Fruit fly (Drosophila melanogaster) whole organism, embryonic: ENCODE results near the gene Duox.

Source experiments
- Atf-2 ChIP-seq: fragments of 200-800 bp; sonication (Bioruptor generic); optimal IDR thresholded peaks from 2 replicates; lab custom pipeline; 2016; ENCODE audit warnings: missing biosample characterization, missing genetic modification characterization
- Bdp1 ChIP-seq: fragments of 200-800 bp; sonication (Bioruptor generic); optimal IDR thresholded peaks from 3 replicates; lab custom pipeline; 2016; ENCODE audit warnings: missing biosample characterization, missing genetic modification characterization
- BtbVII ChIP-seq: fragments of 200-800 bp; sonication (Bioruptor generic); optimal IDR thresholded peaks from 3 replicates; lab custom pipeline; 2017; ENCODE audit warnings: missing biosample characterization, mild to moderate bottlenecking, missing genetic modification characterization
- CG10147 ChIP-seq: fragments of 200-800 bp; sonication (Bioruptor generic); optimal IDR thresholded peaks from 2 replicates; lab custom pipeline; 2019; ENCODE audit warnings: missing biosample characterization, mild to moderate bottlenecking, missing genetic modification characterization, moderate library complexity
- CG12155 ChIP-seq: fragments of 200-800 bp; sonication (Bioruptor generic); optimal IDR thresholded peaks from 3 replicates; lab custom pipeline; 2016; ENCODE audit warnings: missing biosample characterization, missing genetic modification characterization
- CG13894 ChIP-seq: fragments of 200-800 bp; sonication (Bioruptor generic); optimal IDR thresholded peaks from 3 replicates; lab custom pipeline; 2018; ENCODE audit warnings: missing biosample characterization, mild to moderate bottlenecking, missing genetic modification characterization, moderate library complexity
- CG15073 ChIP-seq: fragments of 200-800 bp; sonication (Bioruptor generic); optimal IDR thresholded peaks from 2 replicates; lab custom pipeline; 2016; ENCODE audit warnings: missing biosample characterization, missing genetic modification characterization
- CG1647 ChIP-seq: fragments of 200-800 bp; sonication (Bioruptor generic); optimal IDR thresholded peaks from 3 replicates; lab custom pipeline; 2016; ENCODE audit warnings: missing biosample characterization, missing genetic modification characterization
- CG16815 ChIP-seq: fragments of 200-800 bp; sonication (Bioruptor generic); optimal IDR thresholded peaks from 3 replicates; lab custom pipeline; 2017; ENCODE audit warnings: missing biosample characterization, mild to moderate bottlenecking, missing genetic modification characterization
- CG17186 ChIP-seq: fragments of 200-800 bp; sonication (Bioruptor generic); optimal IDR thresholded peaks from 3 replicates; lab custom pipeline; 2017; ENCODE audit warnings: missing biosample characterization, missing genetic modification reagents, missing genetic modification characterization
- CG18476 ChIP-seq: fragments of 200-800 bp; sonication (Bioruptor generic); optimal IDR thresholded peaks from 2 replicates; lab custom pipeline; 2016; ENCODE audit warnings: missing biosample characterization, mild to moderate bottlenecking, missing genetic modification characterization
- CG2116 ChIP-seq: fragments of 200-800 bp; sonication (Bioruptor generic); optimal IDR thresholded peaks from 3 replicates; lab custom pipeline; 2018; ENCODE audit warnings: missing biosample characterization, mild to moderate bottlenecking, missing genetic modification characterization
- CG30403 ChIP-seq: fragments of 200-800 bp; sonication (Bioruptor generic); optimal IDR thresholded peaks from 3 replicates; lab custom pipeline; 2016; ENCODE audit warnings: missing biosample characterization, missing genetic modification characterization
- CG34224 ChIP-seq: fragments of 200-800 bp; sonication (Bioruptor generic); IDR thresholded peaks from 3 replicates; pipeline ENCODE4 v1.3.6; 2022; ENCODE audit warnings: missing biosample characterization, missing genetic modification characterization; ENCODE audit not compliant: partially characterized antibody
- CG3838 ChIP-seq: fragments of 200-800 bp; sonication (Bioruptor generic); optimal IDR thresholded peaks from 3 replicates; lab custom pipeline; 2016; ENCODE audit warnings: missing biosample characterization, missing genetic modification characterization
- CG4854 ChIP-seq: fragments of 200-800 bp; sonication (Bioruptor generic); optimal IDR thresholded peaks from 2 replicates; lab custom pipeline; 2016; ENCODE audit warnings: missing biosample characterization, missing genetic modification characterization, inconsistent platforms
- CG6813 ChIP-seq: fragments of 200-800 bp; sonication (Bioruptor generic); optimal IDR thresholded peaks from 2 replicates; lab custom pipeline; 2017; ENCODE audit warnings: missing biosample characterization, missing genetic modification characterization, mild to moderate bottlenecking, moderate library complexity, missing genetic modification reagents
- CG7556 ChIP-seq: fragments of 200-800 bp; sonication (Bioruptor generic); optimal IDR thresholded peaks from 2 replicates; lab custom pipeline; 2017; ENCODE audit warnings: missing biosample characterization, mild to moderate bottlenecking, missing genetic modification characterization
- CG7839 ChIP-seq: fragments of 200-800 bp; sonication (Bioruptor generic); optimal IDR thresholded peaks from 3 replicates; lab custom pipeline; 2018; ENCODE audit warnings: missing biosample characterization, mild to moderate bottlenecking, missing genetic modification characterization, moderate library complexity
- CG9609 ChIP-seq: fragments of 200-800 bp; sonication (Bioruptor generic); optimal IDR thresholded peaks from 3 replicates; lab custom pipeline; 2016; ENCODE audit warnings: missing biosample characterization, missing genetic modification characterization
- CG9727 ChIP-seq: fragments of 200-800 bp; sonication (Bioruptor generic); optimal IDR thresholded peaks from 3 replicates; lab custom pipeline; 2017; ENCODE audit warnings: missing biosample characterization, mild to moderate bottlenecking, missing genetic modification characterization
- CkIIα-i1 ChIP-seq: fragments of 200-800 bp; sonication (Bioruptor generic); IDR thresholded peaks from 2 replicates; pipeline ENCODE4 v1.3.6; 2022; ENCODE audit warnings: missing biosample characterization, missing genetic modification characterization
- Dip2 ChIP-seq: fragments of 200-800 bp; sonication (Bioruptor generic); IDR thresholded peaks from 2 replicates; pipeline ENCODE4 v1.3.6; 2022; ENCODE audit warnings: missing biosample characterization, missing genetic modification characterization
- Fer3 ChIP-seq: fragments of 200-800 bp; sonication (Bioruptor generic); optimal IDR thresholded peaks from 2 replicates; lab custom pipeline; 2018; ENCODE audit warnings: missing biosample characterization, mild to moderate bottlenecking, missing genetic modification characterization, moderate library complexity
- GATAe ChIP-seq: fragments of 200-800 bp; sonication (Bioruptor generic); conservative IDR thresholded peaks from 2 replicates; pipeline ENCODE4 v1.3.6; 2022; ENCODE audit warnings: missing biosample characterization, missing genetic modification characterization
- H2.0 ChIP-seq: fragments of 200-800 bp; sonication (Bioruptor generic); IDR thresholded peaks from 2 replicates; pipeline ENCODE4 v1.3.6; 2022; ENCODE audit warnings: missing biosample characterization, missing genetic modification characterization
- Hsf ChIP-seq: fragments of 200-800 bp; sonication (Bioruptor generic); optimal IDR thresholded peaks from 3 replicates; lab custom pipeline; 2016; ENCODE audit warnings: missing biosample characterization, missing genetic modification characterization
- Lpt ChIP-seq: fragments of >200 bp; optimal IDR thresholded peaks from 2 replicates; lab custom pipeline; 2018; ENCODE audit warnings: missing biosample characterization, missing genetic modification characterization
- MTF-1 ChIP-seq: fragments of 200-800 bp; sonication (Bioruptor generic); optimal IDR thresholded peaks from 2 replicates; lab custom pipeline; 2018; ENCODE audit warnings: missing biosample characterization, mild to moderate bottlenecking, missing genetic modification characterization, borderline replicate concordance
- Nf-YB ChIP-seq: fragments of 200-800 bp; sonication (Bioruptor generic); optimal IDR thresholded peaks from 3 replicates; lab custom pipeline; 2019; ENCODE audit warnings: missing biosample characterization, mild to moderate bottlenecking, missing genetic modification characterization, moderate library complexity
- Poxn ChIP-seq: fragments of 200-800 bp; sonication (Bioruptor generic); IDR thresholded peaks from 2 replicates; pipeline ENCODE4 v1.3.6; 2022; ENCODE audit warnings: missing biosample characterization, missing genetic modification characterization
- ac ChIP-seq: fragments of 200-800 bp; sonication (Bioruptor generic); optimal IDR thresholded peaks from 3 replicates; lab custom pipeline; 2017; ENCODE audit warnings: missing biosample characterization, mild to moderate bottlenecking, missing genetic modification characterization
- ap ChIP-seq: fragments of 200-800 bp; sonication (Bioruptor generic); IDR thresholded peaks from 2 replicates; pipeline ENCODE4 v1.3.6; 2022; ENCODE audit warnings: missing biosample characterization, missing genetic modification characterization
- bab2 ChIP-seq: fragments of 200-800 bp; sonication (Bioruptor generic); optimal IDR thresholded peaks from 2 replicates; lab custom pipeline; 2016; ENCODE audit warnings: missing biosample characterization, missing genetic modification characterization
- br ChIP-seq: fragments of >200 bp; optimal IDR thresholded peaks from 2 replicates; lab custom pipeline; 2017
- cas ChIP-seq: fragments of 200-800 bp; sonication (Bioruptor generic); IDR thresholded peaks from 2 replicates; pipeline ENCODE4 v1.3.6; 2022; ENCODE audit warnings: missing biosample characterization, missing genetic modification characterization
- cg ChIP-seq: fragments of 200-800 bp; sonication (Bioruptor generic); optimal IDR thresholded peaks from 3 replicates; lab custom pipeline; 2019; ENCODE audit warnings: missing biosample characterization, mild to moderate bottlenecking, missing genetic modification characterization, moderate library complexity
- crol ChIP-seq: fragments of 200-800 bp; sonication (Bioruptor generic); IDR thresholded peaks from 2 replicates; pipeline ENCODE4 v1.3.6; 2022; ENCODE audit warnings: missing biosample characterization, missing genetic modification characterization
- dan ChIP-seq: fragments of 200-800 bp; sonication (Bioruptor generic); IDR thresholded peaks from 2 replicates; pipeline ENCODE4 v1.3.6; 2022; ENCODE audit warnings: missing biosample characterization, missing genetic modification characterization
- dysf ChIP-seq: fragments of 200-800 bp; sonication (Bioruptor generic); IDR thresholded peaks from 3 replicates; pipeline ENCODE4 v1.3.6; 2022; ENCODE audit warnings: missing biosample characterization, missing genetic modification characterization
- ewg ChIP-seq: fragments of 200-800 bp; sonication (Bioruptor generic); optimal IDR thresholded peaks from 3 replicates; lab custom pipeline; 2017; ENCODE audit warnings: mild to moderate bottlenecking, missing biosample characterization, missing genetic modification reagents, missing genetic modification characterization
- gsb ChIP-seq: fragments of 200-800 bp; sonication (Bioruptor generic); IDR thresholded peaks from 2 replicates; pipeline ENCODE4 v1.3.6; 2022; ENCODE audit warnings: missing biosample characterization, missing genetic modification characterization
- insv ChIP-seq, 2 experiments: fragments of 200-800 bp; sonication (Bioruptor generic); optimal IDR thresholded peaks; 3 replicates each; lab custom pipeline; 2016 to 2018; ENCODE audit warnings: missing biosample characterization in 2 of 2, missing genetic modification characterization in 2 of 2
- maf-S ChIP-seq: fragments of 200-800 bp; sonication (Bioruptor generic); optimal IDR thresholded peaks from 2 replicates; lab custom pipeline; 2016; ENCODE audit warnings: missing biosample characterization, missing genetic modification characterization
- pho ChIP-seq: fragments of 200-800 bp; sonication (Bioruptor generic); optimal IDR thresholded peaks from 2 replicates; lab custom pipeline; 2016; ENCODE audit warnings: missing biosample characterization, missing genetic modification characterization
- ro ChIP-seq: fragments of 200-800 bp; sonication (Bioruptor generic); IDR thresholded peaks from 2 replicates; pipeline ENCODE4 v1.3.6; 2022; ENCODE audit warnings: missing biosample characterization, missing genetic modification characterization
- salm ChIP-seq: fragments of 200-800 bp; sonication (Bioruptor generic); optimal IDR thresholded peaks from 2 replicates; lab custom pipeline; 2018; ENCODE audit warnings: missing biosample characterization, mild to moderate bottlenecking, missing genetic modification characterization
- trem ChIP-seq: fragments of 200-800 bp; optimal IDR thresholded peaks from 3 replicates; lab custom pipeline; 2019; ENCODE audit warnings: missing biosample characterization, mild to moderate bottlenecking, missing genetic modification characterization, moderate library complexity
- z ChIP-seq: fragments of 200-800 bp; sonication (Bioruptor generic); IDR thresholded peaks from 3 replicates; pipeline ENCODE4 v1.3.6; 2022; ENCODE audit warnings: missing biosample characterization, missing genetic modification characterization

Gene Duox

dm6 chr2L:2855773-2856615 is 25.9 kb upstream of the Duox start, which contains the start of the genes CG3104 and RpS21 (continued):
- TF ChIP-seq CG10147 (GFP tag; lab: Kevin White, UChicago) (peak; percentile 73), MTF-1 (GFP tag; lab: Kevin White, UChicago) (peak; percentile 94), CG16815 (GFP tag; lab: Kevin White, UChicago) (peak; percentile 72), CG12155 (GFP tag; lab: Kevin White, UChicago) (peak; percentile 87), CG4854 (GFP tag; lab: Kevin White, UChicago) (peak; percentile 75), CG30403 (GFP tag; lab: Kevin White, UChicago) (peak; percentile 85), CkIIα-i1 (GFP tag; lab: Robert Waterston, UW) (0 out of 2 replicates have a peak, but pooled peaks have one; percentile 39), insv (GFP tag; optimal IDR thresholded peaks at IDR 0.05; lab: Kevin White, UChicago) (peak in 1 of 2 experiments; percentile 80), dysf (peak; percentile 84), Poxn (GFP tag; lab: Robert Waterston, UW) (0 out of 2 replicates have a peak, but pooled peaks have one; percentile 55), CG3838 (GFP tag; lab: Kevin White, UChicago) (peak; percentile 77), ewg (peak; percentile 83), CG34224 (GFP tag; lab: Robert Waterston, UW) (no peak; the same call in 2 of the 3 replicates), maf-S (peak; percentile 80), br (no peak), Bdp1 (GFP tag; lab: Kevin White, UChicago) (peak; percentile 67), CG2116 (GFP tag; lab: Kevin White, UChicago) (peak; percentile 70), Nf-YB (GFP tag; lab: Kevin White, UChicago) (peak; percentile 65), Hsf (peak; percentile 85), trem (tag; lab: Kevin White, UChicago) (peak; percentile 82), ro (GFP tag; lab: Robert Waterston, UW) (peak; percentile 76), Fer3 (tag; lab: Kevin White, UChicago) (peak; percentile 82), Dip2 (GFP tag; lab: Robert Waterston, UW) (no peak), CG6813 (peak; percentile 67), cg (no peak), Atf-2 (GFP tag; lab: Kevin White, UChicago) (peak; percentile 64), cas (GFP tag; lab: Robert Waterston, UW) (peak; percentile 61), z (GFP tag; lab: Robert Waterston, UW) (no peak), CG1647 (GFP tag; lab: Kevin White, UChicago) (peak; percentile 82), salm (tag; lab: Kevin White, UChicago) (no peak), ac (peak; percentile 80), CG15073 (no peak), CG9609 (GFP tag; lab: Kevin White, UChicago) (peak; percentile 73), gsb (GFP tag; lab: Robert Waterston, UW) (peak; percentile 81), pho (GFP tag; lab: Kevin White, UChicago) (peak; percentile 86), CG7839 (tag; lab: Kevin White, UChicago) (peak; percentile 75), CG9727 (GFP tag; lab: Kevin White, UChicago) (peak; percentile 93), GATAe (no peak), dan (no peak), ap (GFP tag; lab: Robert Waterston, UW) (peak; percentile 88), H2.0 (GFP tag; lab: Robert Waterston, UW) (peak; percentile 89), Lpt (GFP tag; lab: Kevin White, UChicago) (no peak), CG13894 (peak; percentile 73), crol (peak; percentile 48), CG18476 (GFP tag; lab: Kevin White, UChicago) (peak; percentile 68), CG17186 (peak; percentile 81), BtbVII (GFP tag; lab: Kevin White, UChicago) (peak; percentile 65), bab2 (peak; percentile 84), CG7556 (GFP tag; lab: Kevin White, UChicago) (peak; percentile 67)
